Worm (Caenorhabditis elegans) whole organism, L1 larva: ENCODE data around the gene C01B10.11.

ENCODE experiments used
- C04F5.9 ChIP-seq: sonication (generic microtip); optimal IDR thresholded peaks from 2 replicates; lab custom pipeline; 2016; ENCODE audit warnings: missing genetic modification characterization, missing compliant biosample characterization
- C34B4.2 ChIP-seq: sonication (generic microtip); optimal IDR thresholded peaks from 2 replicates; lab custom pipeline; 2017; ENCODE audit warnings: mild to moderate bottlenecking, missing genetic modification characterization, missing compliant biosample characterization
- F16B12.6 ChIP-seq: fragments of 150-350 bp; optimal IDR thresholded peaks from 2 replicates; lab custom pipeline; 2014; ENCODE audit warnings: missing biosample characterization, missing genetic modification characterization
- aha-1 ChIP-seq: fragments of 150-350 bp; optimal IDR thresholded peaks from 2 replicates; lab custom pipeline; 2014; ENCODE audit warnings: missing biosample characterization, missing genetic modification characterization
- alr-1 ChIP-seq: fragments of 200-800 bp; sonication (Bioruptor generic); optimal IDR thresholded peaks from 2 replicates; lab custom pipeline; 2018; ENCODE audit warnings: borderline replicate concordance, mild to moderate bottlenecking, missing genetic modification characterization, missing compliant biosample characterization
- ama-1 ChIP-seq: fragments of 150-350 bp; optimal IDR thresholded peaks from 2 replicates; lab custom pipeline; 2014
- blmp-1 ChIP-seq: fragments of 150-350 bp; optimal IDR thresholded peaks from 2 replicates; lab custom pipeline; 2014; ENCODE audit warnings: missing biosample characterization, missing genetic modification characterization
- ceh-63 ChIP-seq: fragments of 200-800 bp; sonication (Bioruptor generic); optimal IDR thresholded peaks from 2 replicates; lab custom pipeline; 2018; ENCODE audit warnings: mild to moderate bottlenecking, missing genetic modification characterization, missing compliant biosample characterization
- ceh-82 ChIP-seq, 3 experiments: fragments of 150-350 bp in 1 of 3; sonication (generic microtip) in 2 of 3; optimal IDR thresholded peaks; 2 replicates each; lab custom pipeline; 2014 to 2017; ENCODE audit warnings: missing biosample characterization in 3 of 3, missing genetic modification characterization in 3 of 3
- ces-1 ChIP-seq: fragments of 150-350 bp; optimal IDR thresholded peaks from 2 replicates; lab custom pipeline; 2014; ENCODE audit warnings: missing biosample characterization, missing genetic modification reagents, missing genetic modification characterization
- dpl-1 ChIP-seq, 3 experiments: fragments of 150-350 bp in 2 of 3; sonication (generic microtip) in 1 of 3; optimal IDR thresholded peaks; 2 replicates each; lab custom pipeline; 2014 to 2017; ENCODE audit warnings: missing biosample characterization in 3 of 3, missing genetic modification characterization in 3 of 3, missing genetic modification reagents in 3 of 3
- dsc-1 ChIP-seq: sonication (generic microtip); optimal IDR thresholded peaks from 2 replicates; lab custom pipeline; 2016; ENCODE audit warnings: mild to moderate bottlenecking, missing genetic modification characterization, missing compliant biosample characterization
- efl-1 ChIP-seq, 4 experiments: fragments of 150-350 bp; optimal IDR thresholded peaks in 3 of 4; peaks in 1 of 4; 1 replicate in 1 of 4; 2 replicates in 3 of 4; lab custom pipeline; 2014; ENCODE audit warnings: missing biosample characterization in 2 of 4, missing genetic modification characterization in 2 of 4, missing genetic modification reagents in 2 of 4
- efl-3 ChIP-seq: fragments of 200-800 bp; sonication (Bioruptor generic); optimal IDR thresholded peaks from 2 replicates; lab custom pipeline; 2018; ENCODE audit warnings: mild to moderate bottlenecking, missing genetic modification characterization, missing compliant biosample characterization
- egl-27 ChIP-seq, 2 experiments: fragments of 150-350 bp in 1 of 2; sonication (generic microtip); optimal IDR thresholded peaks; 3 replicates each; lab custom pipeline; 2017 to 2018; ENCODE audit warnings: missing biosample characterization in 2 of 2, missing genetic modification characterization in 2 of 2, missing genetic modification reagents in 2 of 2
- elt-3 ChIP-seq, 6 experiments: fragments of 150-350 bp in 1 of 6; sonication (generic microtip); optimal IDR thresholded peaks; 2 replicates each; lab custom pipeline; 2017 to 2018; ENCODE audit warnings: missing biosample characterization in 6 of 6, missing genetic modification characterization in 6 of 6, inconsistent platforms in 1 of 6
- fkh-8 ChIP-seq: sonication (generic microtip); optimal IDR thresholded peaks from 2 replicates; lab custom pipeline; 2016; ENCODE audit warnings: mild to moderate bottlenecking, missing genetic modification characterization, missing compliant biosample characterization
- grh-1 ChIP-seq: fragments of 200-800 bp; sonication (Bioruptor generic); IDR thresholded peaks from 2 replicates; pipeline ENCODE4 v1.3.6; 2022; ENCODE audit warnings: missing genetic modification reagents, missing genetic modification characterization, missing compliant biosample characterization
- irx-1 ChIP-seq: sonication (generic microtip); optimal IDR thresholded peaks from 2 replicates; lab custom pipeline; 2016; ENCODE audit warnings: missing genetic modification characterization, missing compliant biosample characterization
- lin-13 ChIP-seq: fragments of 150-350 bp; optimal IDR thresholded peaks from 2 replicates; lab custom pipeline; 2014; ENCODE audit warnings: missing biosample characterization, missing genetic modification reagents, missing genetic modification characterization
- lin-14 ChIP-seq: fragments of 200-800 bp; sonication (Bioruptor generic); optimal IDR thresholded peaks from 2 replicates; lab custom pipeline; 2018; ENCODE audit warnings: mild to moderate bottlenecking, missing genetic modification characterization, moderate library complexity, missing compliant biosample characterization
- lin-35 ChIP-seq, 2 experiments: fragments of 150-350 bp; optimal IDR thresholded peaks; 2 replicates each; lab custom pipeline; 2014; ENCODE audit warnings: missing biosample characterization in 2 of 2, missing genetic modification characterization in 2 of 2, missing genetic modification reagents in 2 of 2
- lsy-2 ChIP-seq, 2 experiments: fragments of 150-350 bp; optimal IDR thresholded peaks; 2 replicates each; lab custom pipeline; 2014; ENCODE audit warnings: missing biosample characterization in 2 of 2, missing genetic modification characterization in 2 of 2
- mep-1 ChIP-seq: fragments of 150-350 bp; optimal IDR thresholded peaks from 2 replicates; lab custom pipeline; 2014; ENCODE audit warnings: missing biosample characterization, missing genetic modification characterization
- nhr-20 ChIP-seq: sonication (generic microtip); optimal IDR thresholded peaks from 2 replicates; lab custom pipeline; 2016; ENCODE audit warnings: mild to moderate bottlenecking, missing genetic modification characterization, missing compliant biosample characterization
- nhr-237 ChIP-seq: fragments of 150-350 bp; optimal IDR thresholded peaks from 2 replicates; lab custom pipeline; 2014; ENCODE audit warnings: missing biosample characterization, missing genetic modification characterization
- nhr-71 ChIP-seq: sonication (generic microtip); optimal IDR thresholded peaks from 2 replicates; lab custom pipeline; 2016; ENCODE audit warnings: mild to moderate bottlenecking, missing genetic modification characterization, moderate library complexity, missing compliant biosample characterization
- nhr-76 ChIP-seq: sonication (generic microtip); optimal IDR thresholded peaks from 2 replicates; lab custom pipeline; 2017; ENCODE audit warnings: missing biosample characterization, missing genetic modification characterization
- nhr-77 ChIP-seq: fragments of 150-350 bp; optimal IDR thresholded peaks from 2 replicates; lab custom pipeline; 2014; ENCODE audit warnings: missing biosample characterization, missing genetic modification characterization
- nhr-84 ChIP-seq: sonication (generic microtip); optimal IDR thresholded peaks from 2 replicates; lab custom pipeline; 2017; ENCODE audit warnings: missing biosample characterization, missing genetic modification characterization
- nhr-85 ChIP-seq: sonication (generic microtip); peaks from one replicate; lab custom pipeline; 2016; ENCODE audit warnings: missing genetic modification characterization, inconsistent platforms, missing compliant biosample characterization
- nhr-90 ChIP-seq: sonication (generic microtip); optimal IDR thresholded peaks from 2 replicates; lab custom pipeline; 2016; ENCODE audit warnings: mild to moderate bottlenecking, missing genetic modification characterization, missing compliant biosample characterization; ENCODE audit not compliant: poor library complexity
- skn-1 ChIP-seq: fragments of 150-350 bp; optimal IDR thresholded peaks from 2 replicates; lab custom pipeline; 2014; ENCODE audit warnings: missing biosample characterization, missing genetic modification characterization
- snpc-4 ChIP-seq: fragments of 150-350 bp; optimal IDR thresholded peaks from 2 replicates; lab custom pipeline; 2014; ENCODE audit warnings: missing biosample characterization, missing genetic modification characterization
- snu-23 ChIP-seq: sonication (generic microtip); optimal IDR thresholded peaks from 2 replicates; lab custom pipeline; 2016; ENCODE audit warnings: missing genetic modification characterization, missing compliant biosample characterization
- sox-4 ChIP-seq: sonication (generic microtip); optimal IDR thresholded peaks from 2 replicates; lab custom pipeline; 2016; ENCODE audit warnings: missing genetic modification characterization, missing compliant biosample characterization
- sptf-1 ChIP-seq: fragments of 150-350 bp; optimal IDR thresholded peaks from 2 replicates; lab custom pipeline; 2014; ENCODE audit warnings: missing biosample characterization, missing genetic modification characterization
- tbx-2 ChIP-seq: sonication (generic microtip); optimal IDR thresholded peaks from 2 replicates; lab custom pipeline; 2016; ENCODE audit warnings: missing genetic modification characterization, missing compliant biosample characterization
- unc-130 ChIP-seq: fragments of 150-350 bp; optimal IDR thresholded peaks from 2 replicates; lab custom pipeline; 2017; ENCODE audit warnings: missing biosample characterization, missing genetic modification characterization, inconsistent platforms
- zip-4 ChIP-seq: fragments of 200-800 bp; sonication (Bioruptor generic); optimal IDR thresholded peaks from 2 replicates; lab custom pipeline; 2018; ENCODE audit warnings: mild to moderate bottlenecking, missing genetic modification characterization, moderate library complexity, missing compliant biosample characterization
- ztf-11 ChIP-seq, 2 experiments: sonication (generic microtip); optimal IDR thresholded peaks; 2 replicates each; lab custom pipeline; 2016 to 2017; ENCODE audit warnings: missing genetic modification characterization in 2 of 2, missing biosample characterization in 1 of 2, missing compliant biosample characterization in 1 of 2
- ztf-4 ChIP-seq: fragments of 150-350 bp; optimal IDR thresholded peaks from 2 replicates; lab custom pipeline; 2014; ENCODE audit warnings: missing biosample characterization, missing genetic modification characterization

The C01B10.11 gene

ce11 chrIV:6622142-6622541 is 35.6 kb upstream of the C01B10.11 start:
- TF ChIP-seq ama-1 (lab: Kevin White, UChicago) (no peak), nhr-84 (tag; lab: Kevin White, UChicago) (no peak), fkh-8 (tag; lab: Kevin White, UChicago) (no peak), ceh-63 (GFP tag; lab: Kevin White, UChicago) (no peak), snpc-4 (no peak), ces-1 (GFP tag; lab: Kevin White, UChicago) (no peak), efl-1 (optimal IDR thresholded peaks at IDR 0.05; lab: Kevin White, UChicago) (peak; percentile 13 to 17), efl-1 (GFP tag; optimal IDR thresholded peaks at IDR 0.05 in 1 of 2; lab: Kevin White, UChicago) (peak; percentile 20 to 91), zip-4 (peak; percentile 85), sptf-1 (tag; lab: Kevin White, UChicago) (no peak), ceh-82 (tag; optimal IDR thresholded peaks at IDR 0.05; lab: Kevin White, UChicago) (no peak), egl-27 (tag; optimal IDR thresholded peaks at IDR 0.05; lab: Kevin White, UChicago) (no peak), nhr-237 (tag; lab: Kevin White, UChicago) (peak; percentile 17), elt-3 (tag; optimal IDR thresholded peaks at IDR 0.05; lab: Kevin White, UChicago) (peak in 2 of 6 experiments; percentile 43 to 68), nhr-85 (tag; lab: Kevin White, UChicago) (peak; percentile 71), irx-1 (tag; lab: Kevin White, UChicago) (no peak), nhr-90 (peak; percentile 35), nhr-20 (tag; lab: Kevin White, UChicago) (peak; percentile 33), nhr-77 (tag; lab: Kevin White, UChicago) (no peak), blmp-1 (tag; lab: Kevin White, UChicago) (peak; percentile 46), tbx-2 (tag; lab: Kevin White, UChicago) (peak; percentile 15), C04F5.9 (tag; lab: Kevin White, UChicago) (no peak), lin-14 (GFP tag; lab: Kevin White, UChicago) (peak; percentile 94), nhr-71 (tag; lab: Kevin White, UChicago) (peak; percentile 40), dpl-1 (GFP tag; optimal IDR thresholded peaks at IDR 0.05; lab: Kevin White, UChicago) (peak; percentile 15 to 30 (median 23)), C34B4.2 (tag; lab: Kevin White, UChicago) (no peak), mep-1 (tag; lab: Kevin White, UChicago) (peak; percentile 42), efl-3 (GFP tag; lab: Kevin White, UChicago) (no peak), sox-4 (tag; lab: Kevin White, UChicago) (no peak), nhr-76 (tag; lab: Kevin White, UChicago) (no peak), lsy-2 (tag; optimal IDR thresholded peaks at IDR 0.05; lab: Kevin White, UChicago) (peak in 1 of 2 experiments; percentile 43), skn-1 (tag; lab: Kevin White, UChicago) (peak; percentile 77), lin-35 (GFP tag; optimal IDR thresholded peaks at IDR 0.05; lab: Kevin White, UChicago) (peak in 1 of 2 experiments; percentile 47), F16B12.6 (tag; lab: Kevin White, UChicago) (no peak), snu-23 (GFP tag; lab: Kevin White, UChicago) (peak; percentile 43)

ce11 chrIV:6623390-6623789 is 34.4 kb upstream of the C01B10.11 start, which contains the start of gene C01B10.44:
Gene C01B10.44, plus strand, starts transcription at chrIV:6623690.
- TF ChIP-seq snpc-4 (no peak), dpl-1 (GFP tag; optimal IDR thresholded peaks at IDR 0.05; lab: Kevin White, UChicago) (no peak), lin-13 (GFP tag; lab: Kevin White, UChicago) (no peak), grh-1 (GFP tag; lab: Robert Waterston, UW) (no peak), ceh-63 (GFP tag; lab: Kevin White, UChicago) (no peak), lin-35 (GFP tag; optimal IDR thresholded peaks at IDR 0.05; lab: Kevin White, UChicago) (no peak), alr-1 (tag; lab: Kevin White, UChicago) (no peak), blmp-1 (tag; lab: Kevin White, UChicago) (no peak), fkh-8 (tag; lab: Kevin White, UChicago) (no peak), dsc-1 (no peak), aha-1 (tag; lab: Kevin White, UChicago) (no peak), efl-1 (optimal IDR thresholded peaks at IDR 0.05; lab: Kevin White, UChicago) (no peak), efl-1 (GFP tag; optimal IDR thresholded peaks at IDR 0.05 in 1 of 2; lab: Kevin White, UChicago) (no peak), ztf-11 (tag; optimal IDR thresholded peaks at IDR 0.05; lab: Kevin White, UChicago) (no peak), ceh-82 (tag; optimal IDR thresholded peaks at IDR 0.05; lab: Kevin White, UChicago) (no peak), ama-1 (lab: Kevin White, UChicago) (no peak), ztf-4 (tag; lab: Kevin White, UChicago) (no peak), unc-130 (tag; lab: Kevin White, UChicago) (no peak)
